Fruit fly (Drosophila melanogaster): ENCODE data around the gene CG31368.

The CG31368 gene

dm6 chr3R:11855156-11855555 is 27.4 kb upstream of the CG31368 start (continued):
- TF ChIP-seq CG3995 (GFP tag; optimal IDR thresholded peaks at IDR 0.05) (no peak), CG11696 (GFP tag; IDR thresholded peaks at IDR 0.05) (no peak), pb (GFP tag; optimal IDR thresholded peaks at IDR 0.05) (no peak), sens-2 (GFP tag; IDR thresholded peaks at IDR 0.05) (no peak), Mrtf (GFP tag; IDR thresholded peaks at IDR 0.05) (no peak), ap (GFP tag; IDR thresholded peaks at IDR 0.05) (0 out of 2 replicates have a peak, but pooled peaks have one; percentile 5), Blimp-1 (GFP tag; optimal IDR thresholded peaks at IDR 0.05) (peak; percentile 36), Lim3 (GFP tag; IDR thresholded peaks at IDR 0.05) (no peak), Xrp1 (GFP tag; IDR thresholded peaks at IDR 0.05) (peak; percentile 49; the same call in 1 of the 2 replicates), CG10147 (GFP tag; optimal IDR thresholded peaks at IDR 0.05) (peak; percentile 2), bsh (GFP tag; optimal IDR thresholded peaks at IDR 0.05) (peak in 1 of 2 experiments; percentile 42), CG10209 (GFP tag; optimal IDR thresholded peaks at IDR 0.05) (peak; percentile 29), CG17361 (GFP tag; IDR thresholded peaks at IDR 0.05) (0 out of 3 replicates have a peak, but pooled peaks have one; percentile 20), CG12391 (tag; optimal IDR thresholded peaks at IDR 0.05) (peak; percentile 43), Ets97D (GFP tag; optimal IDR thresholded peaks at IDR 0.05) (no peak), CG14014 (GFP tag; IDR thresholded peaks at IDR 0.05) (peak; percentile 49; the same call in 1 of the 2 replicates), CG13424 (tag; optimal IDR thresholded peaks at IDR 0.05) (peak; percentile 30), lab (GFP tag; optimal IDR thresholded peaks at IDR 0.05) (peak; percentile 43)

- no peak for TF ChIP-seq CG17385 (GFP tag; optimal IDR thresholded peaks at IDR 0.05)
- no peak for TF ChIP-seq prd (optimal IDR thresholded peaks at IDR 0.05)
- no peak for TF ChIP-seq prd (GFP tag; IDR thresholded peaks at IDR 0.05)
- TF ChIP-seq Hey (tag; optimal IDR thresholded peaks at IDR 0.05): no peak
- TF ChIP-seq vvl (GFP tag; IDR thresholded peaks at IDR 0.05): no peak
- TF ChIP-seq Blimp-1 (GFP tag; optimal IDR thresholded peaks at IDR 0.05): peak; percentile 69
- TF ChIP-seq da (GFP tag; optimal IDR thresholded peaks at IDR 0.05): no peak
- TF ChIP-seq hb (GFP tag; IDR thresholded peaks at IDR 0.05; ENCODE audit: partially characterized antibody): no peak
- TF ChIP-seq CG11695 (GFP tag; IDR thresholded peaks at IDR 0.05): no peak
- TF ChIP-seq CG11696 (GFP tag; IDR thresholded peaks at IDR 0.05): no peak
- TF ChIP-seq CG31224 (GFP tag; IDR thresholded peaks at IDR 0.05): no peak
- no peak for TF ChIP-seq HmgZ (tag; optimal IDR thresholded peaks at IDR 0.05)
- TF ChIP-seq tio (GFP tag; optimal IDR thresholded peaks at IDR 0.05): no peak
- TF ChIP-seq CG1832 (GFP tag; optimal IDR thresholded peaks at IDR 0.05): peak; percentile 28
- TF ChIP-seq Rfx (GFP tag; IDR thresholded peaks at IDR 0.05): 0 out of 2 replicates have a peak, but pooled peaks have one; percentile 24
- TF ChIP-seq ro (GFP tag; IDR thresholded peaks at IDR 0.05): no peak
- no peak for TF ChIP-seq dimm (GFP tag; IDR thresholded peaks at IDR 0.05)
- no peak for TF ChIP-seq Scr (GFP tag; IDR thresholded peaks at IDR 0.05; ENCODE audit: partially characterized antibody)
- no peak for TF ChIP-seq Ets65A (GFP tag)
- TF ChIP-seq Deaf1 (tag; optimal IDR thresholded peaks at IDR 0.05): peak; percentile 39
- TF ChIP-seq Xbp1 (GFP tag; optimal IDR thresholded peaks at IDR 0.05): no peak
- TF ChIP-seq D19B (GFP tag; optimal IDR thresholded peaks at IDR 0.05): no peak
- TF ChIP-seq bab2 (GFP tag; optimal IDR thresholded peaks at IDR 0.05): no peak
- TF ChIP-seq abd-A (tag; optimal IDR thresholded peaks at IDR 0.05): peak; percentile 19
- TF ChIP-seq CG3407 (GFP tag; optimal IDR thresholded peaks at IDR 0.05): no peak
- no peak for TF ChIP-seq lbe (GFP tag; optimal IDR thresholded peaks at IDR 0.05)
- no peak for TF ChIP-seq CG1792 (GFP tag; optimal IDR thresholded peaks at IDR 0.05)
- no peak for TF ChIP-seq chn (GFP tag; optimal IDR thresholded peaks at IDR 0.05)
- TF ChIP-seq CG7786 (GFP tag; optimal IDR thresholded peaks at IDR 0.05): no peak
- TF ChIP-seq CG9797 (GFP tag; optimal IDR thresholded peaks at IDR 0.05): no peak
- TF ChIP-seq CG6254 (GFP tag; optimal IDR thresholded peaks at IDR 0.05): no peak
- no peak for TF ChIP-seq chm (GFP tag; IDR thresholded peaks at IDR 0.05)
- no peak for TF ChIP-seq gro (GFP tag; optimal IDR thresholded peaks at IDR 0.05)
- no peak for TF ChIP-seq CG13894 (tag; optimal IDR thresholded peaks at IDR 0.05)
Observed at dm6 chr3R:11856295-11856694, 26.3 kb upstream of the CG31368 start.

Measured in whole organism, embryonic.